Worm (Caenorhabditis elegans) whole organism, midembryonic: Measurements from ENCODE around the gene C23H5.11.

Experiments used
- flt-1 ChIP-seq: fragments of 200-800 bp; sonication (Bioruptor generic); IDR thresholded peaks from 2 replicates; pipeline ENCODE4 v1.3.6; 2022; ENCODE audit warnings: missing genetic modification characterization, missing compliant biosample characterization
- ref-1 ChIP-seq: fragments of 200-800 bp; sonication (Bioruptor generic); conservative IDR thresholded peaks from 2 replicates; pipeline ENCODE4 v1.3.6; 2022; ENCODE audit warnings: missing genetic modification reagents, missing genetic modification characterization, missing compliant biosample characterization
- tab-1 ChIP-seq: fragments of 200-800 bp; sonication (Bioruptor generic); IDR thresholded peaks from 2 replicates; pipeline ENCODE4 v1.3.6; 2022; ENCODE audit warnings: missing genetic modification characterization, missing compliant biosample characterization
- ztf-23 ChIP-seq: fragments of 200-800 bp; sonication (Bioruptor generic); IDR thresholded peaks from 2 replicates; pipeline ENCODE4 v1.3.6; 2022; ENCODE audit warnings: missing genetic modification reagents, missing genetic modification characterization, missing compliant biosample characterization

- no peak for TF ChIP-seq tab-1 (GFP tag; lab: Robert Waterston, UW)
- TF ChIP-seq ref-1 (GFP tag; lab: Robert Waterston, UW), result no peak
- no peak for TF ChIP-seq flt-1 (GFP tag; lab: Robert Waterston, UW)
- TF ChIP-seq ztf-23 (GFP tag; lab: Robert Waterston, UW), result no peak
Measured at ce11 chrIV:2122488-2122887, 22.8 kb upstream of the C23H5.11 start, which contains the start of gene glb-7.
